Worm (Caenorhabditis elegans) whole organism, late embryonic: Measurements from ENCODE around the gene cnk-1.

Experiments
- fkh-10 ChIP-seq: fragments of 150-350 bp; optimal IDR thresholded peaks from 2 replicates; lab custom pipeline; 2014; ENCODE audit warnings: missing biosample characterization, missing genetic modification reagents, missing genetic modification characterization
- madf-2 ChIP-seq: sonication (generic microtip); optimal IDR thresholded peaks from 2 replicates; lab custom pipeline; 2017; ENCODE audit warnings: missing genetic modification characterization, missing compliant biosample characterization
- pha-2 ChIP-seq: sonication (generic microtip); optimal IDR thresholded peaks from 2 replicates; lab custom pipeline; 2017; ENCODE audit warnings: mild to moderate bottlenecking, missing genetic modification characterization, missing compliant biosample characterization
- pqm-1 ChIP-seq: sonication (generic microtip); optimal IDR thresholded peaks from 2 replicates; lab custom pipeline; 2016; ENCODE audit warnings: missing genetic modification characterization, missing compliant biosample characterization
- tbx-7 ChIP-seq: sonication (generic microtip); optimal IDR thresholded peaks from 2 replicates; lab custom pipeline; 2016; ENCODE audit warnings: missing genotype, missing genetic modification characterization, missing compliant biosample characterization
- unc-42 ChIP-seq: sonication (generic microtip); optimal IDR thresholded peaks from 2 replicates; lab custom pipeline; 2016; ENCODE audit warnings: missing genotype, missing genetic modification characterization, missing compliant biosample characterization

- no peak for TF ChIP-seq unc-42 (tag; lab: Kevin White, UChicago)
- TF ChIP-seq pqm-1, result no peak
- TF ChIP-seq madf-2 (tag; lab: Kevin White, UChicago), result no peak
- TF ChIP-seq fkh-10 (GFP tag; lab: Kevin White, UChicago), result no peak
- TF ChIP-seq tbx-7 (tag; lab: Kevin White, UChicago), result no peak
- TF ChIP-seq pha-2 (tag; lab: Kevin White, UChicago), result no peak
Observed at ce11 chrIII:10258641-10259040, 12.4 kb upstream of the cnk-1 start, which contains the start of gene rip-1.
